Worm (Caenorhabditis elegans) whole organism, L4 larva: ENCODE data around the gene F20B6.5.
"Not testable (repeated sequence)": the region's sequence is repeated elsewhere in the genome, so short reads cannot be mapped to it uniquely, and the experiment has no call there.

Experiments
- D1046.2 ChIP-seq: fragments of 200-800 bp; sonication (Bioruptor generic); IDR thresholded peaks from 2 replicates; pipeline ENCODE4 v1.3.6; 2022; ENCODE audit warnings: missing genetic modification characterization, missing compliant biosample characterization
- F26F4.8 ChIP-seq: fragments of 200-800 bp; sonication (Bioruptor generic); conservative IDR thresholded peaks from 2 replicates; pipeline ENCODE4 v1.3.6; 2022; ENCODE audit warnings: missing genetic modification characterization, missing compliant biosample characterization
- T20F7.1 ChIP-seq: fragments of 200-800 bp; sonication (Bioruptor generic); optimal IDR thresholded peaks from 2 replicates; lab custom pipeline; 2018; ENCODE audit warnings: mild to moderate bottlenecking, missing genetic modification characterization, missing compliant biosample characterization
- Y5F2A.4 ChIP-seq: fragments of 200-800 bp; sonication (Bioruptor generic); optimal IDR thresholded peaks from 2 replicates; lab custom pipeline; 2018; ENCODE audit warnings: mild to moderate bottlenecking, missing genetic modification characterization, missing compliant biosample characterization
- Y75B8A.6 ChIP-seq: fragments of 200-800 bp; sonication (Bioruptor generic); IDR thresholded peaks from 2 replicates; pipeline ENCODE4 v1.3.6; 2022; ENCODE audit warnings: missing genetic modification reagents, missing genetic modification characterization, missing compliant biosample characterization
- aha-1 ChIP-seq: fragments of 150-350 bp; peaks from one replicate; lab custom pipeline; 2014; ENCODE audit warnings: missing biosample characterization, missing genetic modification characterization
- aly-2 ChIP-seq: sonication (generic microtip); optimal IDR thresholded peaks from 2 replicates; lab custom pipeline; 2018; ENCODE audit warnings: missing biosample characterization, missing genetic modification characterization
- arid-1 ChIP-seq: fragments of 200-800 bp; sonication (Bioruptor generic); conservative IDR thresholded peaks from 2 replicates; pipeline ENCODE4 v1.3.6; 2022; ENCODE audit warnings: missing genetic modification reagents, missing genetic modification characterization, missing compliant biosample characterization
- ceh-20 ChIP-seq: fragments of 200-800 bp; sonication (Bioruptor generic); IDR thresholded peaks from 2 replicates; pipeline ENCODE4 v1.3.6; 2022; ENCODE audit warnings: missing genetic modification reagents, missing genetic modification characterization, missing compliant biosample characterization
- ceh-44 ChIP-seq: fragments of 200-800 bp; sonication (Bioruptor generic); IDR thresholded peaks from 2 replicates; pipeline ENCODE4 v1.3.6; 2022; ENCODE audit warnings: missing genetic modification reagents, missing genetic modification characterization, missing compliant biosample characterization
- ces-1 ChIP-seq: fragments of 150-350 bp; sonication (generic microtip); optimal IDR thresholded peaks from 4 replicates; lab custom pipeline; 2014; ENCODE audit warnings: missing biosample characterization, missing genetic modification reagents, missing genetic modification characterization
- dmd-8 ChIP-seq: fragments of 200-800 bp; sonication (Bioruptor generic); IDR thresholded peaks from 2 replicates; pipeline ENCODE4 v1.3.6; 2022; ENCODE audit warnings: missing genetic modification characterization, missing compliant biosample characterization
- dve-1 ChIP-seq: sonication (generic microtip); optimal IDR thresholded peaks from 2 replicates; lab custom pipeline; 2017; ENCODE audit warnings: antibody characterized with exemption, mild to moderate bottlenecking, missing genetic modification characterization, missing compliant biosample characterization; ENCODE audit not compliant: insufficient read depth
- egl-43 ChIP-seq: fragments of 200-800 bp; sonication (Bioruptor generic); IDR thresholded peaks from 2 replicates; pipeline ENCODE4 v1.3.6; 2022; ENCODE audit warnings: missing genetic modification reagents, missing genetic modification characterization, missing compliant biosample characterization
- hlh-30 ChIP-seq: sonication (generic microtip); optimal IDR thresholded peaks from 2 replicates; lab custom pipeline; 2017; ENCODE audit warnings: antibody characterized with exemption, mild to moderate bottlenecking, missing genetic modification characterization, missing compliant biosample characterization; ENCODE audit not compliant: insufficient read depth
- jun-1 ChIP-seq: fragments of 150-350 bp; optimal IDR thresholded peaks from 2 replicates; lab custom pipeline; 2014; ENCODE audit warnings: missing biosample characterization, missing genetic modification reagents, missing genetic modification characterization
- lim-7 ChIP-seq: fragments of 200-800 bp; sonication (Bioruptor generic); IDR thresholded peaks from 2 replicates; pipeline ENCODE4 v1.3.6; 2022; ENCODE audit warnings: missing genetic modification characterization, missing compliant biosample characterization
- lin-29 ChIP-seq: fragments of 200-800 bp; sonication (Bioruptor generic); IDR thresholded peaks from 2 replicates; pipeline ENCODE4 v1.3.6; 2022; ENCODE audit warnings: missing genetic modification reagents, missing genetic modification characterization, missing compliant biosample characterization
- lin-39 ChIP-seq: fragments of 150-350 bp; optimal IDR thresholded peaks from 2 replicates; lab custom pipeline; 2014; ENCODE audit warnings: missing biosample characterization, missing genetic modification reagents, missing genetic modification characterization
- madf-5 ChIP-seq, 2 experiments: fragments of 200-800 bp; sonication (Bioruptor generic); IDR thresholded peaks; 2 replicates each; pipeline ENCODE4 v1.3.6; 2022; ENCODE audit warnings: missing compliant biosample characterization in 2 of 2, missing genetic modification characterization in 2 of 2
- mdt-29 ChIP-seq: fragments of 200-800 bp; sonication (Bioruptor generic); IDR thresholded peaks from 2 replicates; pipeline ENCODE4 v1.3.6; 2022; ENCODE audit warnings: missing genetic modification reagents, missing genetic modification characterization, missing compliant biosample characterization
- mes-2 ChIP-seq: sonication (generic microtip); optimal IDR thresholded peaks from 2 replicates; lab custom pipeline; 2016; ENCODE audit warnings: missing genotype, mild to moderate bottlenecking, missing genetic modification characterization, missing compliant biosample characterization; ENCODE audit not compliant: poor library complexity, severe bottlenecking
- mxl-3 ChIP-seq: fragments of 200-800 bp; sonication (Bioruptor generic); optimal IDR thresholded peaks from 2 replicates; lab custom pipeline; 2018; ENCODE audit warnings: mild to moderate bottlenecking, missing genetic modification characterization, missing compliant biosample characterization
- nhr-77 ChIP-seq: fragments of 150-350 bp; optimal IDR thresholded peaks from 2 replicates; lab custom pipeline; 2014; ENCODE audit warnings: missing biosample characterization, missing genetic modification characterization
- pqm-1 ChIP-seq: sonication (generic microtip); optimal IDR thresholded peaks from 2 replicates; lab custom pipeline; 2017; ENCODE audit warnings: missing biosample characterization, missing genetic modification characterization
- rbr-2 ChIP-seq: sonication (generic microtip); optimal IDR thresholded peaks from 2 replicates; lab custom pipeline; 2016; ENCODE audit warnings: missing genotype, missing genetic modification characterization, missing compliant biosample characterization
- snpc-1.2 ChIP-seq: fragments of 200-800 bp; sonication (Bioruptor generic); IDR thresholded peaks from 2 replicates; pipeline ENCODE4 v1.3.6; 2022; ENCODE audit warnings: missing genetic modification reagents, missing genetic modification characterization, missing compliant biosample characterization
- tra-1 ChIP-seq: fragments of 200-800 bp; sonication (Bioruptor generic); IDR thresholded peaks from 2 replicates; pipeline ENCODE4 v1.3.6; 2022; ENCODE audit warnings: missing genetic modification reagents, missing genetic modification characterization, missing compliant biosample characterization
- unc-39 ChIP-seq: sonication (generic microtip); optimal IDR thresholded peaks from 2 replicates; lab custom pipeline; 2017; ENCODE audit warnings: missing biosample characterization, missing genetic modification characterization
- unc-62 ChIP-seq, 3 experiments: fragments of 150-350 bp in 1 of 3; sonication (generic microtip); optimal IDR thresholded peaks in 2 of 3; peaks in 1 of 3; 1 replicate in 1 of 3; 2 replicates in 2 of 3; lab custom pipeline; 2014 to 2017; ENCODE audit warnings: missing biosample characterization in 3 of 3, missing genetic modification characterization in 3 of 3, missing genetic modification reagents in 3 of 3, missing genotype in 1 of 3
- vab-7 ChIP-seq: fragments of 200-800 bp; sonication (Bioruptor generic); IDR thresholded peaks from 2 replicates; pipeline ENCODE4 v1.3.6; 2022; ENCODE audit warnings: missing genetic modification reagents, missing genetic modification characterization, missing compliant biosample characterization
- zfp-3 ChIP-seq: fragments of 200-800 bp; sonication (Bioruptor generic); conservative IDR thresholded peaks from 2 replicates; pipeline ENCODE4 v1.3.6; 2022; ENCODE audit warnings: missing genetic modification reagents, missing genetic modification characterization, missing compliant biosample characterization

The F20B6.5 gene

ce11 chrX:4208495-4208894 is 8.8 kb upstream of the F20B6.5 start (continued):
- TF ChIP-seq aly-2 (tag; lab: Kevin White, UChicago) = no peak
- no peak for TF ChIP-seq T20F7.1 (GFP tag; lab: Kevin White, UChicago)
- TF ChIP-seq zfp-3 (GFP tag; lab: Robert Waterston, UW) = 0 out of 2 replicates have a peak, but pooled peaks have one; percentile 22
- 0 out of 2 replicates have a peak, but pooled peaks have one; percentile 11 for TF ChIP-seq ceh-20 (GFP tag; lab: Robert Waterston, UW)
- TF ChIP-seq pqm-1 = peak; percentile 12
- no peak for TF ChIP-seq ces-1 (GFP tag; lab: Kevin White, UChicago)
- TF ChIP-seq lin-39 = no peak
- TF ChIP-seq mes-2 (tag; lab: Kevin White, UChicago) = peak; percentile 88
- peak; percentile 85 for TF ChIP-seq dve-1
- TF ChIP-seq mxl-3 = peak; percentile 21
- TF ChIP-seq hlh-30 (tag; lab: Kevin White, UChicago) = peak; percentile 43

ce11 chrX:4207385-4207784 is 7.7 kb upstream of the F20B6.5 start, which contains the start of gene F20B6.9:
F20B6.9 (minus strand) TSS chrX:4207485.
- TF ChIP-seq arid-1 (GFP tag; lab: Robert Waterston, UW); Y5F2A.4 (GFP tag; lab: Kevin White, UChicago); Y75B8A.6: not testable (repeated sequence)

ce11 chrX:4204799-4205198 is 5.1 kb upstream of the F20B6.5 start:
- TF ChIP-seq lim-7 (GFP tag; lab: Robert Waterston, UW) = peak; percentile 37; the same call in 1 of the 2 replicates
- 0 out of 2 replicates have a peak, but pooled peaks have one; percentile 26 for TF ChIP-seq ceh-44
- TF ChIP-seq snpc-1.2 (GFP tag; lab: Robert Waterston, UW) = peak; percentile 45; the same call in 1 of the 2 replicates
- 0 out of 2 replicates have a peak, but pooled peaks have one; percentile 55 for TF ChIP-seq F26F4.8 (GFP tag; lab: Robert Waterston, UW)
- TF ChIP-seq madf-5 (GFP tag; IDR thresholded peaks at IDR 0.05; lab: Robert Waterston, UW) = 0 out of 4 replicates have a peak, but pooled peaks of 1 of the 2 experiments have one; percentile 55

- TF ChIP-seq snpc-1.2 (GFP tag; lab: Robert Waterston, UW) (0 out of 2 replicates have a peak, but pooled peaks have one; percentile 32), dmd-8 (GFP tag; lab: Robert Waterston, UW) (0 out of 2 replicates have a peak, but pooled peaks have one; percentile 57), tra-1 (GFP tag; lab: Robert Waterston, UW) (0 out of 2 replicates have a peak, but pooled peaks have one; percentile 27), vab-7 (peak; percentile 57; the same call in 1 of the 2 replicates), lim-7 (GFP tag; lab: Robert Waterston, UW) (0 out of 2 replicates have a peak, but pooled peaks have one; percentile 23), egl-43 (0 out of 2 replicates have a peak, but pooled peaks have one; percentile 22), F26F4.8 (GFP tag; lab: Robert Waterston, UW) (0 out of 2 replicates have a peak, but pooled peaks have one; percentile 25)
These were observed 3.2 kb upstream of the F20B6.5 start for ce11 chrX:4202881-4203280.

ce11 chrX:4202114-4202513 is 2.4 kb upstream of the F20B6.5 start, which contains the start of gene F20B6.6:
F20B6.6 (minus strand) TSS chrX:4202214.
- TF ChIP-seq jun-1 (tag; lab: Kevin White, UChicago); lin-29; unc-62 (GFP tag; optimal IDR thresholded peaks at IDR 0.05 in 1 of 2; lab: Kevin White, UChicago); unc-62 (tag; optimal IDR thresholded peaks at IDR 0.05; lab: Kevin White, UChicago): not testable (repeated sequence)

- TF ChIP-seq mdt-29 (GFP tag; lab: Robert Waterston, UW) = no peak
- no peak for TF ChIP-seq unc-39 (tag; lab: Kevin White, UChicago)
- no peak for TF ChIP-seq nhr-77 (tag; lab: Kevin White, UChicago)
- no peak for TF ChIP-seq Y5F2A.4 (GFP tag; lab: Kevin White, UChicago)
- TF ChIP-seq rbr-2 = no peak
- no peak for TF ChIP-seq D1046.2 (GFP tag; lab: Robert Waterston, UW)
- TF ChIP-seq aha-1 (tag; lab: Kevin White, UChicago) = no peak
These were observed 3.3 kb downstream of the F20B6.5 start, which contains the start of gene F20B6.4 for ce11 chrX:4196431-4196830. F20B6.4 (minus strand) TSS chrX:4196531.
